Fruit fly (Drosophila melanogaster): ENCODE measurements around the gene CG7460.

Gene CG7460

DNA sequence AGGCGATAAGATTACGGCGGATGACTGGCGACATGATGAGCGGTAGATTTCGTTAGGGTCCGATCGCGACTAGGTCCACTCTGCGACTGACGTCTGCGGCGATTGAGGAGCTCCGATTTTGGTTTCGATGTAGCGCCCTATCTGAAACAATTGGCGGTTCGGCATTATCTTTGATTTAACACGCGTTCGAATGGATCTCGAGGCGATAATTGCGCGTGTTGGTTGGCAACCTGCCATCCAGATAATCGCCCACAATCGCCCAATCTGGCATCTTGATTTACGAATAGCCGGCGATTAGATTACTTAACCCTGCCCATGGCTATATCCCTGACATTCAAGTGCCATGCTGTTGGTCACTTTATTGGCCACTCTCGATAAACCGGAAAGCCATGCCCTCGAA, 13.9 kb downstream of the CG7460 start:
- TF ChIP-seq Mio (GFP tag; optimal IDR thresholded peaks at IDR 0.05) = no peak
- TF ChIP-seq h (GFP tag; optimal IDR thresholded peaks at IDR 0.05) = peak; percentile 94
- TF ChIP-seq dmrt93B (GFP tag; optimal IDR thresholded peaks at IDR 0.05) = no peak

- TF ChIP-seq Myc (optimal IDR thresholded peaks at IDR 0.05) (no peak), CG32264 (GFP tag; optimal IDR thresholded peaks at IDR 0.05) (peak; percentile 3), OdsH (GFP tag; optimal IDR thresholded peaks at IDR 0.05) (peak; percentile 71), jim (GFP tag; optimal IDR thresholded peaks at IDR 0.05) (no peak), N (GFP tag; optimal IDR thresholded peaks at IDR 0.05) (no peak), Jra (GFP tag; optimal IDR thresholded peaks at IDR 0.05) (no peak), rgr (GFP tag; optimal IDR thresholded peaks at IDR 0.05) (peak; percentile 55), br (GFP tag; optimal IDR thresholded peaks at IDR 0.05) (peak; percentile 56), lola (GFP tag; optimal IDR thresholded peaks at IDR 0.05) (no peak), Hnf4 (GFP tag; optimal IDR thresholded peaks at IDR 0.05) (peak; percentile 16), dl (GFP tag; optimal IDR thresholded peaks at IDR 0.05; ENCODE audit: insufficient read depth in 1 of 2, partially characterized antibody in 2 of 2) (peak in 1 of 2 experiments; percentile 53), fru (GFP tag; optimal IDR thresholded peaks at IDR 0.05) (peak; percentile 77), pan (optimal IDR thresholded peaks at IDR 0.05) (no peak), ey (GFP tag; optimal IDR thresholded peaks at IDR 0.05) (peak; percentile 45), dsf (GFP tag; optimal IDR thresholded peaks at IDR 0.05; ENCODE audit: borderline replicate concordance) (no peak), psq (GFP tag; optimal IDR thresholded peaks at IDR 0.05) (peak; percentile 50), Abd-B (GFP tag; optimal IDR thresholded peaks at IDR 0.05) (no peak), woc (GFP tag; optimal IDR thresholded peaks at IDR 0.05) (peak; percentile 65), Dfd (GFP tag; optimal IDR thresholded peaks at IDR 0.05) (no peak), usp (GFP tag; optimal IDR thresholded peaks at IDR 0.05) (no peak), CG9705 (GFP tag; optimal IDR thresholded peaks at IDR 0.05) (peak; percentile 27), GATAd (GFP tag; optimal IDR thresholded peaks at IDR 0.05) (no peak), brk (GFP tag; optimal IDR thresholded peaks at IDR 0.05) (no peak), sv (GFP tag; optimal IDR thresholded peaks at IDR 0.05) (peak; percentile 34), Mio (GFP tag; optimal IDR thresholded peaks at IDR 0.05) (no peak), Rel (GFP tag; optimal IDR thresholded peaks at IDR 0.05) (no peak), Rel (tag; optimal IDR thresholded peaks at IDR 0.05) (no peak), Sp1 (GFP tag; optimal IDR thresholded peaks at IDR 0.05) (peak; percentile 67), dmrt93B (GFP tag; optimal IDR thresholded peaks at IDR 0.05) (peak; percentile 57), Hr78 (GFP tag; optimal IDR thresholded peaks at IDR 0.05) (no peak), foxo (GFP tag; optimal IDR thresholded peaks at IDR 0.05) (peak in 1 of 2 experiments; percentile 76), HLH106 (tag; optimal IDR thresholded peaks at IDR 0.05) (peak; percentile 67), Dif (GFP tag; optimal IDR thresholded peaks at IDR 0.05; ENCODE audit: partially characterized antibody) (peak; percentile 43), sage (GFP tag; optimal IDR thresholded peaks at IDR 0.05) (no peak), tai (GFP tag; optimal IDR thresholded peaks at IDR 0.05) (no peak), Hr83 (GFP tag; optimal IDR thresholded peaks at IDR 0.05; ENCODE audit: poor library complexity, severe bottlenecking) (no peak), h (GFP tag; optimal IDR thresholded peaks at IDR 0.05) (peak; percentile 73), CrebA (GFP tag; optimal IDR thresholded peaks at IDR 0.05; ENCODE audit: borderline replicate concordance) (no peak), Vsx2 (GFP tag; optimal IDR thresholded peaks at IDR 0.05; ENCODE audit: partially characterized antibody) (no peak)
Measured at dm6 chr3L:17757156-17758083, 17.1 kb downstream of the CG7460 start.

DNA sequence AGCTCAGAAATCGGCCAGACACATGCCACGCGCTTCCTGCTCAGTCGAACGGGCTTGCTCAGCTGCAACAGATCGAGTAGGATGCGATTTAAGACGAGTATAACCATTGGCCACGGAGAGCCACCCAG, 17.6 kb downstream of the CG7460 start, which contains the start of gene CG32182:
Gene CG32182, plus strand, starts transcription at position 29 of the 128 bp plus-strand sequence.
- TF ChIP-seq pan (optimal IDR thresholded peaks at IDR 0.05) (no peak), lola (GFP tag; optimal IDR thresholded peaks at IDR 0.05) (no peak), OdsH (GFP tag; optimal IDR thresholded peaks at IDR 0.05) (no peak), usp (GFP tag; optimal IDR thresholded peaks at IDR 0.05) (no peak), Hr83 (GFP tag; optimal IDR thresholded peaks at IDR 0.05; ENCODE audit: poor library complexity, severe bottlenecking) (no peak), fru (GFP tag; optimal IDR thresholded peaks at IDR 0.05) (no peak), brk (GFP tag; optimal IDR thresholded peaks at IDR 0.05) (no peak), Hnf4 (GFP tag; optimal IDR thresholded peaks at IDR 0.05) (no peak), HLH106 (tag; optimal IDR thresholded peaks at IDR 0.05) (no peak), sage (GFP tag; optimal IDR thresholded peaks at IDR 0.05) (no peak), dmrt93B (GFP tag; optimal IDR thresholded peaks at IDR 0.05) (no peak), CG9705 (GFP tag; optimal IDR thresholded peaks at IDR 0.05) (no peak), Rel (GFP tag; optimal IDR thresholded peaks at IDR 0.05) (no peak), Rel (tag; optimal IDR thresholded peaks at IDR 0.05) (no peak), ey (GFP tag; optimal IDR thresholded peaks at IDR 0.05) (no peak), woc (GFP tag; optimal IDR thresholded peaks at IDR 0.05) (no peak), tai (GFP tag; optimal IDR thresholded peaks at IDR 0.05) (no peak), h (GFP tag; optimal IDR thresholded peaks at IDR 0.05) (no peak), dsf (GFP tag; optimal IDR thresholded peaks at IDR 0.05; ENCODE audit: borderline replicate concordance) (no peak), br (GFP tag; optimal IDR thresholded peaks at IDR 0.05) (no peak), CrebA (GFP tag; optimal IDR thresholded peaks at IDR 0.05; ENCODE audit: borderline replicate concordance) (no peak)
